Fruit fly (Drosophila melanogaster) whole organism, embryonic: ENCODE measurements around the gene Snx3.

Experiments used
- Asciz ChIP-seq: fragments of 200-800 bp; sonication (Bioruptor generic); optimal IDR thresholded peaks from 2 replicates; lab custom pipeline; 2017; ENCODE audit warnings: missing biosample characterization, mild to moderate bottlenecking, missing genetic modification characterization, missing genetic modification reagents
- Atf6 ChIP-seq: fragments of 200-800 bp; sonication (Bioruptor generic); IDR thresholded peaks from 2 replicates; pipeline ENCODE4 v1.3.6; 2022; ENCODE audit warnings: missing biosample characterization, missing genetic modification characterization
- Blimp-1 ChIP-seq: fragments of 200-800 bp; sonication (Bioruptor generic); optimal IDR thresholded peaks from 3 replicates; lab custom pipeline; 2018; ENCODE audit warnings: missing biosample characterization, missing genetic modification characterization, mild to moderate bottlenecking, moderate library complexity, missing genetic modification reagents
- CG10543 ChIP-seq: fragments of 200-800 bp; sonication (Bioruptor generic); optimal IDR thresholded peaks from 3 replicates; lab custom pipeline; 2017; ENCODE audit warnings: missing biosample characterization, mild to moderate bottlenecking, missing genetic modification characterization, moderate library complexity
- CG10565 ChIP-seq: fragments of 200-800 bp; sonication (Bioruptor generic); optimal IDR thresholded peaks from 3 replicates; lab custom pipeline; 2016; ENCODE audit warnings: missing biosample characterization, mild to moderate bottlenecking, missing genetic modification characterization
- CG11093 ChIP-seq: fragments of 200-800 bp; sonication (Bioruptor generic); IDR thresholded peaks from 3 replicates; pipeline ENCODE4 v1.3.6; 2022; ENCODE audit warnings: missing biosample characterization, missing genetic modification characterization
- CG11456 ChIP-seq: fragments of 200-800 bp; sonication (Bioruptor generic); IDR thresholded peaks from 3 replicates; pipeline ENCODE4 v1.3.6; 2022; ENCODE audit warnings: missing biosample characterization, missing genetic modification characterization
- CG11504 ChIP-seq: fragments of 200-800 bp; sonication (Bioruptor generic); optimal IDR thresholded peaks from 3 replicates; lab custom pipeline; 2019; ENCODE audit warnings: missing biosample characterization, mild to moderate bottlenecking, missing genetic modification characterization, moderate library complexity
- CG15011 ChIP-seq: fragments of 200-800 bp; sonication (Bioruptor generic); optimal IDR thresholded peaks from 3 replicates; lab custom pipeline; 2018; ENCODE audit warnings: missing biosample characterization, mild to moderate bottlenecking, missing genetic modification characterization
- CG1647 ChIP-seq: fragments of 200-800 bp; sonication (Bioruptor generic); optimal IDR thresholded peaks from 3 replicates; lab custom pipeline; 2016; ENCODE audit warnings: missing biosample characterization, missing genetic modification characterization
- CG17568 ChIP-seq: fragments of 200-800 bp; sonication (Bioruptor generic); optimal IDR thresholded peaks from 2 replicates; lab custom pipeline; 2018; ENCODE audit warnings: missing biosample characterization, mild to moderate bottlenecking, missing genetic modification characterization, moderate library complexity
- CG17912 ChIP-seq: fragments of 200-800 bp; sonication (Bioruptor generic); optimal IDR thresholded peaks from 2 replicates; lab custom pipeline; 2018; ENCODE audit warnings: missing biosample characterization, mild to moderate bottlenecking, missing genetic modification characterization
- CG2120 ChIP-seq: fragments of 200-800 bp; sonication (Bioruptor generic); optimal IDR thresholded peaks from 3 replicates; lab custom pipeline; 2016; ENCODE audit warnings: missing biosample characterization, missing genetic modification characterization
- CG2712 ChIP-seq: fragments of 200-800 bp; optimal IDR thresholded peaks from 3 replicates; lab custom pipeline; 2019; ENCODE audit warnings: missing biosample characterization, mild to moderate bottlenecking, missing genetic modification characterization, moderate library complexity
- CG30431 ChIP-seq: fragments of 200-800 bp; sonication (Bioruptor generic); optimal IDR thresholded peaks from 2 replicates; lab custom pipeline; 2017; ENCODE audit warnings: missing biosample characterization, missing genetic modification characterization
- CG34376 ChIP-seq: fragments of 200-800 bp; sonication (Bioruptor generic); optimal IDR thresholded peaks from 2 replicates; lab custom pipeline; 2018; ENCODE audit warnings: missing biosample characterization, mild to moderate bottlenecking, missing genetic modification characterization
- CG4820 ChIP-seq: fragments of 200-800 bp; sonication (Bioruptor generic); optimal IDR thresholded peaks from 3 replicates; lab custom pipeline; 2016; ENCODE audit warnings: missing biosample characterization, missing genetic modification characterization
- CG5953 ChIP-seq: fragments of 200-800 bp; sonication (Bioruptor generic); IDR thresholded peaks from 2 replicates; pipeline ENCODE4 v1.3.6; 2022; ENCODE audit warnings: missing biosample characterization, missing genetic modification characterization
- CG6689 ChIP-seq: fragments of 200-800 bp; sonication (Bioruptor generic); IDR thresholded peaks from 2 replicates; pipeline ENCODE4 v1.3.6; 2022; ENCODE audit warnings: missing biosample characterization, missing genetic modification characterization
- D19B ChIP-seq: fragments of 200-800 bp; sonication (Bioruptor generic); optimal IDR thresholded peaks from 2 replicates; lab custom pipeline; 2017; ENCODE audit warnings: missing biosample characterization, mild to moderate bottlenecking, missing genetic modification characterization
- Dbx ChIP-seq: fragments of 200-800 bp; sonication (Bioruptor generic); IDR thresholded peaks from 3 replicates; pipeline ENCODE4 v1.3.6; 2022; ENCODE audit warnings: missing biosample characterization, missing genetic modification characterization
- Doc3 ChIP-seq: fragments of 200-800 bp; sonication (Bioruptor generic); IDR thresholded peaks from 3 replicates; pipeline ENCODE4 v1.3.6; 2022; ENCODE audit warnings: missing biosample characterization, missing genetic modification characterization; ENCODE audit not compliant: partially characterized antibody
- Eip74EF ChIP-seq, 2 experiments: fragments of 200-800 bp in 1 of 2; fragments of >200 bp in 1 of 2; sonication (Bioruptor generic) in 1 of 2; optimal IDR thresholded peaks; 2 replicates each; lab custom pipeline; 2017 to 2019; ENCODE audit warnings: missing biosample characterization in 2 of 2, missing genetic modification characterization in 2 of 2, mild to moderate bottlenecking in 1 of 2, moderate library complexity in 1 of 2
- Ets97D ChIP-seq: fragments of 200-800 bp; sonication (Bioruptor generic); optimal IDR thresholded peaks from 3 replicates; lab custom pipeline; 2016; ENCODE audit warnings: missing biosample characterization, missing genetic modification characterization
- Gsc ChIP-seq: fragments of 200-800 bp; sonication (Bioruptor generic); IDR thresholded peaks from 2 replicates; pipeline ENCODE4 v1.3.6; 2022; ENCODE audit warnings: missing biosample characterization, missing genetic modification characterization
- Gug ChIP-seq: fragments of 200-800 bp; sonication (Bioruptor generic); IDR thresholded peaks from 4 replicates; pipeline ENCODE4 v1.3.6; 2022; ENCODE audit warnings: missing biosample characterization, missing genetic modification characterization
- HmgD ChIP-seq: fragments of 200-800 bp; sonication (Bioruptor generic); optimal IDR thresholded peaks from 3 replicates; lab custom pipeline; 2016; ENCODE audit warnings: missing biosample characterization, missing genetic modification characterization
- Hmx ChIP-seq: fragments of 200-800 bp; sonication (Bioruptor generic); optimal IDR thresholded peaks from 2 replicates; lab custom pipeline; 2016; ENCODE audit warnings: missing biosample characterization, missing genetic modification characterization
- Hsf ChIP-seq: fragments of 200-800 bp; sonication (Bioruptor generic); optimal IDR thresholded peaks from 3 replicates; lab custom pipeline; 2016; ENCODE audit warnings: missing biosample characterization, missing genetic modification characterization
- Nf-YA ChIP-seq: fragments of 200-800 bp; sonication (Bioruptor generic); IDR thresholded peaks from 2 replicates; pipeline ENCODE4 v1.3.6; 2022; ENCODE audit warnings: missing biosample characterization, missing genetic modification characterization
- Side ChIP-seq: fragments of 200-800 bp; sonication (Bioruptor generic); optimal IDR thresholded peaks from 2 replicates; lab custom pipeline; 2016; ENCODE audit warnings: missing biosample characterization, missing genetic modification characterization
- Spps ChIP-seq: fragments of 200-800 bp; sonication (Bioruptor generic); optimal IDR thresholded peaks from 2 replicates; lab custom pipeline; 2018; ENCODE audit warnings: missing biosample characterization, mild to moderate bottlenecking, missing genetic modification characterization
- Ssrp ChIP-seq: fragments of 200-800 bp; sonication (Bioruptor generic); optimal IDR thresholded peaks from 2 replicates; lab custom pipeline; 2018; ENCODE audit warnings: missing biosample characterization, mild to moderate bottlenecking, missing genetic modification characterization, moderate library complexity
- Trl ChIP-seq, 3 experiments: fragments of >200 bp in 2 of 3; fragments of 200-800 bp in 1 of 3; sonication (Bioruptor generic) in 1 of 3; optimal IDR thresholded peaks; 2 replicates in 1 of 3; 3 replicates in 2 of 3; lab custom pipeline; 2016 to 2017; ENCODE audit warnings: missing biosample characterization in 1 of 3, missing genetic modification characterization in 1 of 3
- Usf ChIP-seq: fragments of 200-800 bp; sonication (Bioruptor generic); optimal IDR thresholded peaks from 2 replicates; lab custom pipeline; 2017; ENCODE audit warnings: missing genotype, missing biosample characterization, missing genetic modification characterization
- YL-1 ChIP-seq: fragments of 200-800 bp; sonication (Bioruptor generic); optimal IDR thresholded peaks from 3 replicates; lab custom pipeline; 2017; ENCODE audit warnings: missing biosample characterization, mild to moderate bottlenecking, missing genetic modification characterization
- bbx ChIP-seq: fragments of 200-800 bp; sonication (Bioruptor generic); IDR thresholded peaks from 2 replicates; pipeline ENCODE4 v1.3.6; 2022; ENCODE audit warnings: missing biosample characterization, missing genetic modification characterization; ENCODE audit not compliant: partially characterized antibody
- cg ChIP-seq: fragments of 200-800 bp; sonication (Bioruptor generic); optimal IDR thresholded peaks from 3 replicates; lab custom pipeline; 2019; ENCODE audit warnings: missing biosample characterization, mild to moderate bottlenecking, missing genetic modification characterization, moderate library complexity
- chinmo ChIP-seq: fragments of 200-800 bp; sonication (Bioruptor generic); IDR thresholded peaks from 4 replicates; pipeline ENCODE4 v1.3.6; 2022; ENCODE audit warnings: missing biosample characterization, missing genetic modification characterization; ENCODE audit not compliant: partially characterized antibody
- chn ChIP-seq: fragments of 200-800 bp; sonication (Bioruptor generic); optimal IDR thresholded peaks from 2 replicates; lab custom pipeline; 2016; ENCODE audit warnings: missing biosample characterization, missing genetic modification characterization
- ewg ChIP-seq: fragments of 200-800 bp; sonication (Bioruptor generic); optimal IDR thresholded peaks from 3 replicates; lab custom pipeline; 2017; ENCODE audit warnings: mild to moderate bottlenecking, missing biosample characterization, missing genetic modification reagents, missing genetic modification characterization
- gcm2 ChIP-seq: fragments of 200-800 bp; sonication (Bioruptor generic); optimal IDR thresholded peaks from 2 replicates; lab custom pipeline; 2016; ENCODE audit warnings: missing biosample characterization, missing genetic modification characterization
- gem ChIP-seq: fragments of 200-800 bp; sonication (Bioruptor generic); optimal IDR thresholded peaks from 2 replicates; lab custom pipeline; 2019; ENCODE audit warnings: missing biosample characterization, mild to moderate bottlenecking, missing genetic modification characterization, moderate library complexity
- grau ChIP-seq: fragments of 200-800 bp; optimal IDR thresholded peaks from 3 replicates; lab custom pipeline; 2019; ENCODE audit warnings: missing biosample characterization, mild to moderate bottlenecking, missing genetic modification characterization, moderate library complexity
- ind ChIP-seq: fragments of 200-800 bp; sonication (Bioruptor generic); optimal IDR thresholded peaks from 3 replicates; lab custom pipeline; 2016; ENCODE audit warnings: missing biosample characterization, missing genetic modification characterization
- klu ChIP-seq: fragments of 200-800 bp; sonication (Bioruptor generic); IDR thresholded peaks from 2 replicates; pipeline ENCODE4 v1.3.6; 2022; ENCODE audit warnings: missing biosample characterization, missing genetic modification characterization
- p53 ChIP-seq: fragments of 200-800 bp; sonication (Bioruptor generic); optimal IDR thresholded peaks from 2 replicates; lab custom pipeline; 2016; ENCODE audit warnings: missing biosample characterization, missing genetic modification characterization
- repo ChIP-seq: fragments of 200-800 bp; sonication (Bioruptor generic); optimal IDR thresholded peaks from 2 replicates; lab custom pipeline; 2016; ENCODE audit warnings: missing biosample characterization, missing genetic modification characterization
- seq ChIP-seq: fragments of 200-800 bp; sonication (Bioruptor generic); IDR thresholded peaks from 2 replicates; pipeline ENCODE4 v1.3.6; 2022; ENCODE audit warnings: missing biosample characterization, missing genetic modification characterization
- slou ChIP-seq: fragments of 200-800 bp; sonication (Bioruptor generic); optimal IDR thresholded peaks from 3 replicates; lab custom pipeline; 2016; ENCODE audit warnings: missing biosample characterization, missing genetic modification characterization

Gene Snx3

dm6 chr3R:12674041-12674623 is 46.3 kb downstream of the Snx3 start, which contains the start of gene Gnmt (continued):
- TF ChIP-seq YL-1 (GFP tag; lab: Kevin White, UChicago), result no peak
- TF ChIP-seq Side (GFP tag; lab: Kevin White, UChicago), result no peak
- no peak for TF ChIP-seq CG10565
- no peak for TF ChIP-seq CG17568 (GFP tag; lab: Kevin White, UChicago)
- TF ChIP-seq gem, result no peak
- no peak for TF ChIP-seq Dbx (GFP tag; lab: Robert Waterston, UW)
- no peak for TF ChIP-seq CG5953 (GFP tag; lab: Robert Waterston, UW)
- TF ChIP-seq Blimp-1, result peak; percentile 5
- peak; percentile 78 for TF ChIP-seq grau (tag; lab: Kevin White, UChicago)
- no peak for TF ChIP-seq D19B (GFP tag; lab: Kevin White, UChicago)
- no peak for TF ChIP-seq CG30431 (GFP tag; lab: Kevin White, UChicago)
- no peak for TF ChIP-seq Doc3
- peak; percentile 16 for TF ChIP-seq CG2120 (GFP tag; lab: Kevin White, UChicago)
- TF ChIP-seq chinmo, result 0 out of 4 replicates have a peak, but pooled peaks have one; percentile 19
- no peak for TF ChIP-seq CG1647 (GFP tag; lab: Kevin White, UChicago)
- TF ChIP-seq CG6689 (GFP tag; lab: Robert Waterston, UW), result 0 out of 2 replicates have a peak, but pooled peaks have one; percentile 14
- TF ChIP-seq Ssrp, result no peak
- TF ChIP-seq Asciz (GFP tag; lab: Kevin White, UChicago), result no peak
- 0 out of 2 replicates have a peak, but pooled peaks have one; percentile 20 for TF ChIP-seq seq (GFP tag; lab: Robert Waterston, UW)
- TF ChIP-seq CG10543, result peak; percentile 10
- no peak for TF ChIP-seq CG4820 (GFP tag; lab: Kevin White, UChicago)
- TF ChIP-seq CG2712 (tag; lab: Kevin White, UChicago), result no peak
- TF ChIP-seq CG34376, result peak; percentile 78
- TF ChIP-seq Eip74EF (GFP tag; optimal IDR thresholded peaks at IDR 0.05; lab: Kevin White, UChicago), result no peak
- TF ChIP-seq CG11504 (tag; lab: Kevin White, UChicago), result no peak
- TF ChIP-seq Gsc (GFP tag; lab: Robert Waterston, UW), result no peak
- no peak for TF ChIP-seq Spps
- no peak for TF ChIP-seq slou (GFP tag; lab: Kevin White, UChicago)
- no peak for TF ChIP-seq Usf (GFP tag; lab: Kevin White, UChicago)
- no peak for TF ChIP-seq repo
- no peak for TF ChIP-seq Hmx (GFP tag; lab: Kevin White, UChicago)
- no peak for TF ChIP-seq HmgD (GFP tag; lab: Kevin White, UChicago)
- TF ChIP-seq CG17912, result no peak
- TF ChIP-seq klu (GFP tag; lab: Robert Waterston, UW), result no peak
- no peak for TF ChIP-seq Gug
- no peak for TF ChIP-seq p53 (GFP tag; lab: Kevin White, UChicago)
- TF ChIP-seq CG11456 (GFP tag; lab: Robert Waterston, UW), result no peak
- TF ChIP-seq ind, result no peak
- TF ChIP-seq cg (GFP tag; lab: Kevin White, UChicago), result no peak
- TF ChIP-seq CG15011 (GFP tag; lab: Kevin White, UChicago), result no peak
- no peak for TF ChIP-seq Ets97D (GFP tag; lab: Kevin White, UChicago)
- no peak for TF ChIP-seq Nf-YA (GFP tag; lab: Robert Waterston, UW)
- no peak for TF ChIP-seq Atf6 (GFP tag; lab: Robert Waterston, UW)
- TF ChIP-seq bbx (GFP tag; lab: Robert Waterston, UW), result no peak
- no peak for TF ChIP-seq gcm2 (GFP tag; lab: Kevin White, UChicago)
- no peak for TF ChIP-seq Hsf (GFP tag; lab: Kevin White, UChicago)
- no peak for TF ChIP-seq ewg (GFP tag; lab: Kevin White, UChicago)
- no peak for TF ChIP-seq chn (GFP tag; lab: Kevin White, UChicago)
- TF ChIP-seq CG11093 (GFP tag; lab: Robert Waterston, UW), result no peak
- TF ChIP-seq Trl (optimal IDR thresholded peaks at IDR 0.05; lab: Kevin White, UChicago), result no peak
- TF ChIP-seq Trl (GFP tag; optimal IDR thresholded peaks at IDR 0.05; lab: Kevin White, UChicago), result no peak
